Fruit fly (Drosophila melanogaster): ENCODE measurements around the gene CG32603.
A peak's percentile ranks its signal among the peaks of the same experiment; 100 is the strongest.

Gene CG32603

DNA sequence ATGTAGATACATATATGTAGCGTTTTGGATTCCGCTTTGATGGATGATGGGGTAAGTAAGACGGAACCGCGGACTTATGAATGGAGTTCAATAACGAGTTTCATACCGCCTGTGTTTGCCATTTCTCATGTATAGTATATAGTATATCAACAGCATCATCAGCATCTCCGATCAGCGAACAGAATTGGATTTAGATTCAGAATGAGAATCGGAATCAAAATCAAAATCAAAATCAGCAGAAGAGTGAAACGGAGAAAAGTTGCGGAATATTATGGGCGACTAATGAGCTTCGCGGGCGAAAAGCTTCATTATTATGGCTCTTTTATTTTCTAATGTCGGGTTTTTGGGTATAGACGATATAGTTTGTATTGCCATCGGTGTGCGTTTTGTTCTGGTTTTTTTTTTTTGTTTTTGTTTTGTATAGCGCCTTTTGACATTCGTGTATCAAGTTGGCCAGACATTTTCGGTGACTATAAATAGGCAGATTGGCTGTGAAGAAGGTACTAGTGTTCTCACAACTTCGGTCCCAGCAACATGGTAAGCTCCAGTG lies at the start of gene CG32603:
Gene CG32603, plus strand, starts transcription at position 500 of the 550 bp plus-strand sequence.
- TF ChIP-seq svp (GFP tag) (no peak), Hr39 (GFP tag; optimal IDR thresholded peaks at IDR 0.05) (no peak), OdsH (GFP tag; optimal IDR thresholded peaks at IDR 0.05) (no peak), Smox (GFP tag; optimal IDR thresholded peaks at IDR 0.05) (no peak), CG10631 (GFP tag; optimal IDR thresholded peaks at IDR 0.05) (no peak), Ets21C (GFP tag; optimal IDR thresholded peaks at IDR 0.05) (no peak), Eip75B (GFP tag; optimal IDR thresholded peaks at IDR 0.05) (no peak), acj6 (GFP tag; optimal IDR thresholded peaks at IDR 0.05) (no peak), CG6854 (GFP tag; optimal IDR thresholded peaks at IDR 0.05) (no peak), CG16779 (tag; optimal IDR thresholded peaks at IDR 0.05) (no peak), Sox15 (GFP tag; optimal IDR thresholded peaks at IDR 0.05) (no peak), eg (GFP tag; IDR thresholded peaks at IDR 0.05) (no peak), CG6163 (GFP tag; IDR thresholded peaks at IDR 0.05) (no peak), fd85E (GFP tag; optimal IDR thresholded peaks at IDR 0.05) (no peak)

DNA sequence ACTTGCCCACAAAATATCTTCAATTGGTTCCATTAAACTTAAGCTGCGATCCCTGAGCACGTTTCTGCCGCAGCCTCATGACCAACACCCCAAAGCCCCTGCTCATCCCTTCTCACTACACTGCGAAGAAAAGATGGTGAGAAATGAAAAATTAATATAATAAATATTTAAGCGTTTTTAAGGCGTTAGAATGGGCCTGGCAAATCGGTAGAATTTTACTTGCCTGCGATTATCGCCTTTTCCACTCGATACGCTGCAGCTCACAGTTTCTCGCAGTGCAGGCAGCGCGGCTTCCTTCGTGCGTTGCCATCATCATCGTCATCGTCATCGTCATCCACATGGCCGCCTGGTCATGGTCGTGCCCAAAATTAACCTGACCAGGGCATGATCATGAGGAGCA lies 36.2 kb upstream of the CG32603 start:
- TF ChIP-seq Eip93F (GFP tag; optimal IDR thresholded peaks at IDR 0.05) (no peak), CG11294 (GFP tag; IDR thresholded peaks at IDR 0.05) (no peak), Sox14 (GFP tag; optimal IDR thresholded peaks at IDR 0.05) (peak; percentile 21), CG1621 (tag; optimal IDR thresholded peaks at IDR 0.05) (no peak), Hr39 (GFP tag; optimal IDR thresholded peaks at IDR 0.05) (peak; percentile 37), OdsH (GFP tag; optimal IDR thresholded peaks at IDR 0.05) (peak; percentile 33), CG10669 (GFP tag; optimal IDR thresholded peaks at IDR 0.05) (no peak), CG6792 (GFP tag; optimal IDR thresholded peaks at IDR 0.05) (no peak), vri (GFP tag; optimal IDR thresholded peaks at IDR 0.05) (no peak), CG6808 (GFP tag; optimal IDR thresholded peaks at IDR 0.05) (no peak), fd59A (GFP tag; optimal IDR thresholded peaks at IDR 0.05) (no peak), eg (GFP tag; IDR thresholded peaks at IDR 0.05) (0 out of 3 replicates have a peak, but pooled peaks have one; percentile 29), achi (GFP tag; optimal IDR thresholded peaks at IDR 0.05) (peak; percentile 49), CG3919 (GFP tag; optimal IDR thresholded peaks at IDR 0.05) (peak; percentile 44), CG4318 (GFP tag; optimal IDR thresholded peaks at IDR 0.05) (no peak), Sox15 (GFP tag; optimal IDR thresholded peaks at IDR 0.05) (no peak), CG10631 (GFP tag; optimal IDR thresholded peaks at IDR 0.05) (peak; percentile 60), CG6163 (GFP tag; IDR thresholded peaks at IDR 0.05) (peak; percentile 33; the same call in 2 of the 3 replicates), CG34406 (GFP tag; optimal IDR thresholded peaks at IDR 0.05) (no peak), dsx (GFP tag; optimal IDR thresholded peaks at IDR 0.05; ENCODE audit: poor library complexity, severe bottlenecking) (peak; percentile 6), spab (GFP tag; optimal IDR thresholded peaks at IDR 0.05) (no peak), CG9139 (GFP tag; optimal IDR thresholded peaks at IDR 0.05) (no peak), Ets21C (GFP tag; optimal IDR thresholded peaks at IDR 0.05) (no peak), svp (GFP tag) (no peak), net (GFP tag; optimal IDR thresholded peaks at IDR 0.05) (peak; percentile 22), acj6 (GFP tag; optimal IDR thresholded peaks at IDR 0.05) (peak; percentile 5), Hr4 (GFP tag; optimal IDR thresholded peaks at IDR 0.05) (no peak), Ets96B (tag; optimal IDR thresholded peaks at IDR 0.05) (peak; percentile 24), esn (GFP tag; optimal IDR thresholded peaks at IDR 0.05) (peak; percentile 16), CG7368 (GFP tag; optimal IDR thresholded peaks at IDR 0.05) (no peak), CG3032 (tag; optimal IDR thresholded peaks at IDR 0.05) (peak; percentile 17), CG8632 (GFP tag; optimal IDR thresholded peaks at IDR 0.05) (no peak), Met (GFP tag; optimal IDR thresholded peaks at IDR 0.05) (peak; percentile 45), CG8119 (GFP tag; IDR thresholded peaks at IDR 0.05) (0 out of 3 replicates have a peak, but pooled peaks have one; percentile 33), CG31627 (GFP tag; optimal IDR thresholded peaks at IDR 0.05) (peak; percentile 20), Blimp-1 (GFP tag; optimal IDR thresholded peaks at IDR 0.05) (no peak), CG6276 (GFP tag; optimal IDR thresholded peaks at IDR 0.05) (no peak), CG11902 (GFP tag; optimal IDR thresholded peaks at IDR 0.05) (no peak), Gug (GFP tag; IDR thresholded peaks at IDR 0.05) (peak; percentile 30; the same call in 1 of the 2 replicates), salr (GFP tag; optimal IDR thresholded peaks at IDR 0.05) (no peak), CG16779 (tag; optimal IDR thresholded peaks at IDR 0.05) (no peak), dac (GFP tag; optimal IDR thresholded peaks at IDR 0.05) (no peak), lz (GFP tag; optimal IDR thresholded peaks at IDR 0.05) (no peak), CG32006 (GFP tag; optimal IDR thresholded peaks at IDR 0.05) (peak; percentile 39)

Measured in whole organism, prepupa.